Worm (Caenorhabditis elegans): ENCODE measurements around the gene ccar-1.

DNA sequence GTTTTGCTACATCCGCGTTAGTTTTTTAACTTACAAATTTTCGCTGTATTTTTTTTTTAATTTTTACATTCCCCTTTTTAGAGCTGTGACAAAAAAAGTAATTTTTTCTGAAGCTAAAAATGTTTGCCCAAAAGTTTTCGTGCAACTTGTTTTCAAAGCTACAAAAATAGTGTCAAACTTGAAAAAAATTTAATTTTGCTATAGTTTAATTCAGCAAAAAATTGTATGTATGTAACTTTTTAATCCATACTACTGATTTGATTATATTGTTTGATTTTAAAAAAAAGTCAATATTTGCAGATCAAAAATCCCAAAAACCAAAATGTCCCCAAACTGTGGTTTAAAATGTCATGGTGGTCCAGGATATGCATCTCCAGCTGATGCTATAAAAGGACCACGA lies 20.4 kb upstream of the ccar-1 start, which contains the start of gene semo-1:
- TF ChIP-seq lin-13 (GFP tag; optimal IDR thresholded peaks at IDR 0.05): no peak
- TF ChIP-seq ceh-82 (tag; optimal IDR thresholded peaks at IDR 0.05): no peak
- TF ChIP-seq ceh-44 (GFP tag; IDR thresholded peaks at IDR 0.05): no peak
